Worm (Caenorhabditis elegans) whole organism, L2 larva: ENCODE data around the gene C05D12.2.

ENCODE experiments used
- F13H6.1 ChIP-seq: sonication (generic microtip); optimal IDR thresholded peaks from 2 replicates; lab custom pipeline; 2016; ENCODE audit warnings: missing genetic modification characterization, missing compliant biosample characterization
- Y55F3AM.14 ChIP-seq: fragments of 200-800 bp; sonication (Bioruptor generic); optimal IDR thresholded peaks from 2 replicates; lab custom pipeline; 2018; ENCODE audit warnings: mild to moderate bottlenecking, missing genetic modification characterization, missing compliant biosample characterization
- ama-1 ChIP-seq: fragments of 150-350 bp; optimal IDR thresholded peaks from 2 replicates; lab custom pipeline; 2018; ENCODE audit warnings: inconsistent platforms
- blmp-1 ChIP-seq: sonication (generic microtip); optimal IDR thresholded peaks from 2 replicates; lab custom pipeline; 2017; ENCODE audit warnings: missing genetic modification characterization, mild to moderate bottlenecking, missing compliant biosample characterization, antibody characterized with exemption, moderate library complexity; ENCODE audit not compliant: insufficient read depth
- dmd-4 ChIP-seq: sonication (generic microtip); optimal IDR thresholded peaks from 2 replicates; lab custom pipeline; 2017; ENCODE audit warnings: missing biosample characterization, missing genetic modification characterization
- elt-1 ChIP-seq: fragments of 150-350 bp; optimal IDR thresholded peaks from 2 replicates; lab custom pipeline; 2014; ENCODE audit warnings: missing biosample characterization, missing genetic modification characterization
- lin-13 ChIP-seq: fragments of 150-350 bp; optimal IDR thresholded peaks from 2 replicates; lab custom pipeline; 2014; ENCODE audit warnings: missing biosample characterization, missing genetic modification reagents, missing genetic modification characterization
- lsy-2 ChIP-seq, 2 experiments: fragments of 150-350 bp in 1 of 2; sonication (generic microtip) in 1 of 2; optimal IDR thresholded peaks; 2 replicates each; lab custom pipeline; 2014 to 2017; ENCODE audit warnings: missing biosample characterization in 2 of 2, missing genetic modification characterization in 2 of 2
- mab-5 ChIP-seq: fragments of 150-350 bp; optimal IDR thresholded peaks from 2 replicates; lab custom pipeline; 2014; ENCODE audit warnings: missing biosample characterization, missing genetic modification characterization
- nhr-10 ChIP-seq: sonication (generic microtip); optimal IDR thresholded peaks from 2 replicates; lab custom pipeline; 2017; ENCODE audit warnings: missing biosample characterization, missing genetic modification characterization
- nhr-11 ChIP-seq: fragments of 150-350 bp; optimal IDR thresholded peaks from 2 replicates; lab custom pipeline; 2014; ENCODE audit warnings: missing biosample characterization, missing genetic modification characterization
- nhr-12 ChIP-seq: fragments of 150-350 bp; optimal IDR thresholded peaks from 2 replicates; lab custom pipeline; 2014; ENCODE audit warnings: missing biosample characterization, missing genetic modification characterization
- nhr-21 ChIP-seq: fragments of 150-350 bp; optimal IDR thresholded peaks from 2 replicates; lab custom pipeline; 2014; ENCODE audit warnings: missing biosample characterization, missing genetic modification characterization
- nhr-237 ChIP-seq: fragments of 150-350 bp; optimal IDR thresholded peaks from 2 replicates; lab custom pipeline; 2014; ENCODE audit warnings: missing biosample characterization, missing genetic modification characterization
- peb-1 ChIP-seq: fragments of 150-350 bp; optimal IDR thresholded peaks from 2 replicates; lab custom pipeline; 2014; ENCODE audit warnings: missing biosample characterization, missing genetic modification characterization
- skn-1 ChIP-seq: sonication (generic microtip); optimal IDR thresholded peaks from 2 replicates; lab custom pipeline; 2017; ENCODE audit warnings: missing biosample characterization, missing genetic modification characterization
- sma-3 ChIP-seq: sonication (generic microtip); optimal IDR thresholded peaks from 2 replicates; lab custom pipeline; 2016; ENCODE audit warnings: missing genetic modification reagents, missing genetic modification characterization, missing compliant biosample characterization
- unc-55 ChIP-seq: fragments of 150-350 bp; sonication (generic microtip); optimal IDR thresholded peaks from 3 replicates; lab custom pipeline; 2014; ENCODE audit warnings: missing biosample characterization, missing genetic modification reagents, missing genetic modification characterization
- zag-1 ChIP-seq: fragments of 150-350 bp; optimal IDR thresholded peaks from 2 replicates; lab custom pipeline; 2014; ENCODE audit warnings: missing biosample characterization, missing genetic modification characterization
- ztf-11 ChIP-seq: sonication (generic microtip); optimal IDR thresholded peaks from 2 replicates; lab custom pipeline; 2017; ENCODE audit warnings: missing biosample characterization, missing genetic modification characterization

The C05D12.2 gene

ce11 chrII:11472542-11472941 lies 54.4 kb downstream of the C05D12.2 start (continued):
- no peak for TF ChIP-seq ztf-11 (tag; lab: Kevin White, UChicago)
- no peak for TF ChIP-seq skn-1
- TF ChIP-seq nhr-10, result no peak
- TF ChIP-seq lsy-2 (tag; optimal IDR thresholded peaks at IDR 0.05; lab: Kevin White, UChicago), result peak in 1 of 2 experiments; percentile 23
- no peak for TF ChIP-seq nhr-12 (tag; lab: Kevin White, UChicago)
- TF ChIP-seq nhr-21, result peak; percentile 79
- no peak for TF ChIP-seq zag-1
- no peak for TF ChIP-seq F13H6.1 (tag; lab: Kevin White, UChicago)
- TF ChIP-seq sma-3, result peak; percentile 53
- TF ChIP-seq lin-13 (GFP tag; lab: Kevin White, UChicago), result no peak
- TF ChIP-seq peb-1, result no peak
- no peak for TF ChIP-seq mab-5 (tag; lab: Kevin White, UChicago)
- TF ChIP-seq elt-1 (tag; lab: Kevin White, UChicago), result no peak
- TF ChIP-seq blmp-1 (tag; lab: Kevin White, UChicago), result peak; percentile 95
- TF ChIP-seq unc-55 (GFP tag; lab: Kevin White, UChicago), result no peak
- TF ChIP-seq ama-1 (lab: Kevin White, UChicago), result no peak
- TF ChIP-seq dmd-4, result no peak
- TF ChIP-seq Y55F3AM.14, result no peak
- TF ChIP-seq nhr-11 (tag; lab: Kevin White, UChicago), result no peak
- TF ChIP-seq nhr-237 (tag; lab: Kevin White, UChicago), result no peak
